Worm (Caenorhabditis elegans) whole organism, L4/young adult: ENCODE results near the gene rep-1.
A peak's percentile ranks its signal among the peaks of the same experiment; 100 is the strongest.

ENCODE experiments used
- W03F9.2 ChIP-seq: fragments of 150-350 bp; optimal IDR thresholded peaks from 2 replicates; lab custom pipeline; 2014; ENCODE audit warnings: missing biosample characterization, missing genetic modification characterization
- dao-5 ChIP-seq: sonication (generic microtip); optimal IDR thresholded peaks from 2 replicates; lab custom pipeline; 2016; ENCODE audit warnings: missing genotype, missing genetic modification characterization, moderate library complexity, missing compliant biosample characterization
- him-1 ChIP-seq: sonication (generic microtip); optimal IDR thresholded peaks from 2 replicates; lab custom pipeline; 2016; ENCODE audit warnings: missing genotype, missing genetic modification reagents, missing genetic modification characterization, missing compliant biosample characterization

The rep-1 gene

DNA sequence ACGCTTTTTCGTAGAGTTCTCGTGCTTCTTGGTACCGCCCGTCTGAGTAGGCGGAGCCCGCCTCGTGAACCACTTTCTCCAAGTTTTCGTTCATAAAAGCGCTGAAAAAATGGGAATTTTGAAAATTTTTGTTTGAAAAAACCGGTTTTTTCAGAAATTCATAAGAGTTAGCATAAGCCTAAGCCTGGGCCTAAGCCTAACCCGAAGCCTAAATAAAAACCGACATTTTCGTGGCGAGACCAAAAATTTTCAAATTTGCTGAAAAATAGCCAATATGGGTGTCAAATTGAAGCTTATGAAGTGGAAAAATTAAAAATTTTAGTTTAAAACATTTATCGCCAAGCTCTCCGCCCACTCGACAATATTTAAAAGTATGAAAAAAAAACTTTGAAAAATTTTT lies 43.8 kb downstream of the rep-1 start, which contains the start of gene Y22D7AL.9:
Gene Y22D7AL.9 (minus strand): TSS at position 101 of the 400 bp plus-strand sequence.
- TF ChIP-seq W03F9.2 (tag; lab: Kevin White, UChicago) (no peak), dao-5 (tag; lab: Kevin White, UChicago) (no peak), him-1 (tag; lab: Kevin White, UChicago) (no peak)

- TF ChIP-seq dao-5 (tag; lab: Kevin White, UChicago) (no peak), W03F9.2 (tag; lab: Kevin White, UChicago) (no peak), him-1 (tag; lab: Kevin White, UChicago) (no peak)
These were observed 44.3 kb downstream of the rep-1 start for ce11 chrIII:1614412-1614811.

ce11 chrIII:1616245-1617026 lies 46.3 kb downstream of the rep-1 start:
- TF ChIP-seq him-1 (tag; lab: Kevin White, UChicago): no peak
- peak; percentile 33 for TF ChIP-seq dao-5 (tag; lab: Kevin White, UChicago)

- TF ChIP-seq W03F9.2 (tag; lab: Kevin White, UChicago) (no peak), him-1 (tag; lab: Kevin White, UChicago) (no peak), dao-5 (tag; lab: Kevin White, UChicago) (no peak)
These were observed 48.2 kb downstream of the rep-1 start for ce11 chrIII:1618312-1618711.

ce11 chrIII:1618915-1619314 lies 48.8 kb downstream of the rep-1 start, which contains the start of gene Y22D7AL.10:
Gene Y22D7AL.10 (minus strand): TSS chrIII:1618929.
- TF ChIP-seq W03F9.2 (tag; lab: Kevin White, UChicago) (peak; percentile 93), him-1 (tag; lab: Kevin White, UChicago) (peak; percentile 94), dao-5 (tag; lab: Kevin White, UChicago) (peak; percentile 67)

DNA sequence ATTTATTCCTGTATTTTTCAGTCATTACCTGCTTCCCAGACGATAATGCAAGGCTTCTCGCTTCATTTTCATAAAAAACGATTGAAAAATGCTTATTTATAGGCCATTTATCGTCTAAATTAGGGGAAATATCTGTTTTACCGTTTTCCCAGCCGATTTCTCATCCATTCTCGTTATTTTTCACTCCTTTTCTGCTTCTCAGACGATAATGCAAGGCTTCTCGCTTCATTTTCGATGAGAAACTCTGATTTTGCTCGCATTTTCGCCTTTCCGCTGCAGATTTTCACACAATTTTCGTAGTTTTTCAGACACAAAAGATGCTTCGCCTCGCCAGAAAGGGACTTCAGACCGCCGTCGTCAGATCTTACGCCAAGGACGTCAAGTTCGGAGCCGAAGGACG lies 49.3 kb downstream of the rep-1 start, which contains the start of gene hsp-60:
Gene hsp-60 (plus strand): TSS at position 301 of the 400 bp plus-strand sequence.
- TF ChIP-seq dao-5 (tag; lab: Kevin White, UChicago): no peak
- TF ChIP-seq him-1 (tag; lab: Kevin White, UChicago): no peak
- TF ChIP-seq W03F9.2 (tag; lab: Kevin White, UChicago): no peak

- TF ChIP-seq W03F9.2 (tag; lab: Kevin White, UChicago) (no peak), him-1 (tag; lab: Kevin White, UChicago) (no peak), dao-5 (tag; lab: Kevin White, UChicago) (no peak)
These were observed 49.8 kb downstream of the rep-1 start for ce11 chrIII:1619890-1620289.

DNA sequence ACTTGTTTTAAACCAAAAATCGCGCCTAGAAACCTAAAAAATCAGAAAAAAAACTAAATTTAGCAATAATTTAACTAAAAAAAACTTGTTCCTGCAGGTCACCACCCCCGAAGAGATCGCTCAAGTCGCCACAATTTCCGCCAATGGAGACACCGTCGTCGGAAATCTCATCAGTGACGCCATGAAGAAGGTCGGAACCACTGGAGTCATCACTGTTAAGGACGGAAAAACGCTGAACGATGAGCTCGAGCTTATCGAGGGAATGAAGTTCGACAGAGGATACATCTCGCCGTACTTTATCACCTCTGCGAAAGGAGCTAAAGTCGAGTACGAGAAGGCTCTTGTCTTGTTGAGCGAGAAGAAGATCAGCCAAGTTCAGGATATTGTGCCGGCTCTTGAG lies 51.2 kb downstream of the rep-1 start:
- TF ChIP-seq dao-5 (tag; lab: Kevin White, UChicago) (no peak), him-1 (tag; lab: Kevin White, UChicago) (no peak), W03F9.2 (tag; lab: Kevin White, UChicago) (no peak)

DNA sequence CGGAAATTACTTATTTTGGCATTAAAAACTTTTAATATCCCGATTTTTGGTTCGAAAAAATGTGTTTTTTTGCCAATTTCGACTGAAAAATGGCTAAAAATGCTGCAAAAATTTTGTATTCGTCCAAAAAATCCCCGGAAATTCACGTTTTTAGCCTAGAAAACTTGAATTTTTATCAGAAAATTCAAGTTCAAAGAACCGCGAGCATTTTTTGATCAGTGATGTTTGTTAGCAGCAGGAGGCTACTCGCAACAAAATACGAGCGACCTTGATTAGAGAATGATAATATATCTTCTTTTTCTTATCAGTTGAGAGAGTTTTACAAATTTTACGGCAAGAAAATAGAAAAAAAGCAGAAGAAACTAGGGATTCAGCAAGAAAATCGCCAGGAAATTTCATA lies 52.2 kb downstream of the rep-1 start:
- TF ChIP-seq him-1 (tag; lab: Kevin White, UChicago): no peak

DNA sequence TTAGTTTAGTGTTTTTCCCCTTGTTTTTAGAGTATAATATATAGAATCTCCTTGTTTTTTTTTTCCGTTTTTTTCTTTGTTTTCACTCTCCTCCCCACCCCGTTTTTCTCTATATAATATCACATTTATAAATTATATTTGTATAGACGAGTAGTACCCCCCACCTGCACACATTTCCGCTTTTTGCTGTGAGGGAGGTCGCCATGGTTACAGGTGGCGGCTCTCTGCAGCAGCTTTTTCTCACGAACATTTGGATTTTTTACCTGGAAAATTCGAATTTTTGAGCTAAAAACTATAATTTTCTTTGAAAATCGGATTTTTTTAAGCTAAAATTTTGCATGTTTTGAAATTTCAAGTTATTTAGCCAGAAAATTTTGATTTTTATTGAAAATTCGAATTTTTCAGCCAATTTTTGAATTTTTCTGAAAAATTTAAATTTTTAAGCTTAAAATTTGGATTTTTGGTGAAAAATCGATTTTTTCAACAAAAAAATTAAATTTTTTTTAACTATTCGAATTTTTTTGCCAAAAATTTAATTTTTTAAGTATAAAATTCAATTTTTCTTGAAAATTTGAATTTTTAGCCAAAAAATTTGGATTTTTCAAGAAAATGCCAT lies 55.7 kb downstream of the rep-1 start:
- no peak for TF ChIP-seq W03F9.2 (tag; lab: Kevin White, UChicago)
- no peak for TF ChIP-seq dao-5 (tag; lab: Kevin White, UChicago)
- TF ChIP-seq him-1 (tag; lab: Kevin White, UChicago): no peak
